Fruit fly (Drosophila melanogaster) whole organism, pupa: ENCODE measurements around the gene CG15403.

Experiments
- CG12605 ChIP-seq: fragments of 200-800 bp; sonication (Bioruptor generic); IDR thresholded peaks from 2 replicates; pipeline ENCODE4 v1.3.6; 2022; ENCODE audit warnings: missing biosample characterization, missing genetic modification characterization
- CG13204 ChIP-seq: fragments of 200-800 bp; sonication (Bioruptor generic); optimal IDR thresholded peaks from 2 replicates; lab custom pipeline; 2018; ENCODE audit warnings: missing biosample characterization, mild to moderate bottlenecking, missing genetic modification characterization, moderate library complexity
- CG17806 ChIP-seq: fragments of 200-800 bp; sonication (Bioruptor generic); optimal IDR thresholded peaks from 2 replicates; lab custom pipeline; 2018; ENCODE audit warnings: missing biosample characterization, mild to moderate bottlenecking, missing genetic modification characterization, moderate library complexity
- CG8159 ChIP-seq: fragments of 200-800 bp; sonication (Bioruptor generic); optimal IDR thresholded peaks from 3 replicates; lab custom pipeline; 2018; ENCODE audit warnings: missing biosample characterization, mild to moderate bottlenecking, missing genetic modification characterization, moderate library complexity
- D1 ChIP-seq: fragments of 200-800 bp; sonication (Bioruptor generic); optimal IDR thresholded peaks from 2 replicates; lab custom pipeline; 2018; ENCODE audit warnings: missing biosample characterization, mild to moderate bottlenecking, missing genetic modification characterization, moderate library complexity
- Pif1A ChIP-seq: fragments of 200-800 bp; sonication (Bioruptor generic); optimal IDR thresholded peaks from 3 replicates; lab custom pipeline; 2016; ENCODE audit warnings: missing biosample characterization, missing genetic modification characterization

dm6 chr2L:3130417-3130816, 2.0 kb downstream of the CG15403 start:
- TF ChIP-seq CG12605 (GFP tag; lab: Robert Waterston, UW) (no peak), Pif1A (no peak), CG17806 (tag; lab: Kevin White, UChicago) (no peak), D1 (tag; lab: Kevin White, UChicago) (no peak), CG13204 (GFP tag; lab: Kevin White, UChicago) (no peak), CG8159 (tag; lab: Kevin White, UChicago) (no peak)
